Worm (Caenorhabditis elegans) whole organism, dauer: Measurements from ENCODE around the gene C34B4.3.

Experiments used
- unc-62 ChIP-seq: sonication (generic microtip); optimal IDR thresholded peaks from 2 replicates; lab custom pipeline; 2017; ENCODE audit warnings: missing biosample characterization, missing genetic modification reagents, missing genetic modification characterization

The C34B4.3 gene

DNA sequence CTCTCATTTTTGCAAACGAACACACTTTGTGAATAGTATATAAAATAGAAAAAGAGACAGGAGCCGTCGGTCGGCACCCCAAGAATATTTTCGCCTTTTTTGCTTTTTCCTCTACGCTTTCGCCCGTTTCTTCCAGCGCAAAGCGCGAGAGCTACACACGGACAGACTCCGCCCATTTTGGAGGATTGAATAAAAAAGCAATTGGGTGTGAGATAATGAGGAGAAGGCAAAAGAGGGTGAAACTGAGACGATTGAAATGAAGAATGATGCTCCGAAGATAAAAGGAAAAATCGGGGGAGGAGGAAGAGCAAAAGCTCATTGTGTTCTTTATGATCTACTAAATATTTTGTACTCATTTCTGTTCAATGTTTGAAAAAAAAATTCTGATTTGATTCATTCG lies at the start of gene C34B4.3:
TSS of gene C34B4.3 (minus strand) at position 101 of the 400 bp plus-strand sequence.
- no peak for TF ChIP-seq unc-62 (GFP tag; lab: Kevin White, UChicago)

DNA sequence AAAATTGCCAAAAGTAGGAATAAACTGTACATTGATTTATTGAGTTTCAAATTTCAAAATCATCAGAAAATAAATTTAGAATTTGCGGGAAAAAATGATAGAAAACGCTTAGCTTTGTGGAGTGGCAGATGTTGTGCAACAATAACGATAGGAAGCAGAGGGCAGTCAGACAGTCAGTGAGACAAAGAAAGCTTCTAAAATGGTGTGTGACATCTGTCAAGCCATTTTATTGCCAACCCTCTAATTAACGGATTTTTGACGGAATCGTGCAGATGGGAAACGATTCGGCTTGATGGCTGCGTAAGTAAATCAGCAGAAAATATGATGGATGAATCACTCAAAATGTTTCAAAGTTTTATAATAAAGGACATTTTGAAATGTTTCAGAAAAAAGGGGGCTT lies 49.1 kb upstream of the C34B4.3 start, which contains the start of gene max-1:
TSS of gene max-1 (minus strand) at position 124 of the 400 bp plus-strand sequence.
- TF ChIP-seq unc-62 (GFP tag; lab: Kevin White, UChicago): no peak

DNA sequence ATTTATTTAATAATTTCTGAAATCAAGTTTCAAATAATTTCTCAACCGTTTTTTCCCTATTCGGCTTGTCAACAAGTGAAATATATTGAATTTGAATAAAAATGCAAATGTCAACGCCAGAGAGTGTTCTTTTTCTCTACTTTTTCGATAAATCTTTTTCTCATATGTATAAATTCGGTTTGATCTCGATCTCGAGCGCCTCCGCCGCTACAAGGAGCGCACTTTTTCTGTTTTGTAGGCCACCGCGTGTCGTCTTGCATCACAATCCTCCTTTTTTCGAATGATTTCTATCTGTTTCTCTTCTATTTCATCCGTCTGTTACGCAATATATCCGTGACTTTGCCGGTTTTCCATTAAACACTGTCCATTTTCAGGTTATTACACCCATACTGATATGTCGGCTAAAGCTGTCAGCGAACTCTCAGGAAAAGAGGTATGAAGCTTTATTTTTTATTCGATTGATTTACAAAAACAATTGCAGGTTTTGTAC lies 45.2 kb upstream of the C34B4.3 start, which contains the start of gene acly-2:
TSS of gene acly-2 (plus strand) at position 375 of the 490 bp plus-strand sequence.
- no peak for TF ChIP-seq unc-62 (GFP tag; lab: Kevin White, UChicago)

DNA sequence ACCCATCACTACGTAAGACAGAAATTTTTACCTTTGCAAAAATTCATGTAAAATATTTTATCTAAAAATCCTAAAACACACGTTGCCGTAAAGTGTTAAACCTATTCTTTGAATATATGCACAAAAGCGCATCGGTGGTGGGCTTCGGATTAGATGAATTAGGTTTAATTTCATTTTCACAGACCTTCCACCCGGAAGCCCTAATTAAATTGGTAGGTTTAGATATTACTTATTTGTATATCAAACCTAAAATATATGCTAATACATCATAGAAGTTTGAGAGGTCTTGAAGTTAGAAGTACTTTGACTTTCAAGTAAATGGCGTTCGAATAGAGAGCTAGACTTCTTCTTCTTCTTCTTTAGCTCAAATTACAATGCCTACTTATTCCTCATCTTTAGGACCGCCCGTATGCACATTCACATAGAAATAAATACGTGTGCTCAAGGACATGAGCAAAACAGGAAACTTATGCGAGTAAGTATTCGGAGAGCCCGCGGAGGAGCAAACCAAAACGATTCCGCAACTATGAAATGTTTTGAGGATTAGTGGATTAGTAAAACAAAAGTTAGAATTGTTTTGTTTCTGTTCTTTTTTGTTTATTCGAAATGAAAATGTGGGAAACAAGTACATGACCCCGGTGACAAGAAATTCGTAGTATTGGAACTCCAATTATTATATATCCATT lies 43.7 kb upstream of the C34B4.3 start:
- TF ChIP-seq unc-62 (GFP tag; lab: Kevin White, UChicago): no peak

DNA sequence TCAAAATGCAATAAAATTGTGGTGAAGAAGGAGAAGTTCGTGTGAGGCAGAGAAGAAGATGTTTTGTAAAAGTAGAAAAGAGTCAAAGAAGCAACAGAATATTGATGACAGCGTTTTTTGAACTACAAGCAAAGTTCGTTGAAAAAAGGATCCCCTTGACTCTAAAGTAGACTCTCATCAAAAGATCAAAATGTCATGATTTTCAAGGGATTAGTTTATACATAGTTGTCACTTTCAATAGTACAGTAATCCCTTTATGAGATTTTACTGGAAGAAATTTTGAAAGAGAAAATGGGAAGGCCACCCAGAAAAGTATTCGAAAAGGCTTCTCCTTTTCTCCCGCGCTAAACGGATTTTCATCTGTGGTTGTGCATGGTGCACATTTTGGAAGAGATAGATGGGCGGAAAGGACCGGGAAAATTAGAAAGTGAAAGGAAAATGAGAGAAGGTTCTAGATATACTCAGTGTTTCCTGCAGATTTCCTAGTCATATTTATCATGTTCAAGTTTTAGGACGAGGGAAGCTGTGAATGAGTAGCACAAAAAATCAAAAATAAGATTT lies 42.1 kb upstream of the C34B4.3 start:
- TF ChIP-seq unc-62 (GFP tag; lab: Kevin White, UChicago): no peak

DNA sequence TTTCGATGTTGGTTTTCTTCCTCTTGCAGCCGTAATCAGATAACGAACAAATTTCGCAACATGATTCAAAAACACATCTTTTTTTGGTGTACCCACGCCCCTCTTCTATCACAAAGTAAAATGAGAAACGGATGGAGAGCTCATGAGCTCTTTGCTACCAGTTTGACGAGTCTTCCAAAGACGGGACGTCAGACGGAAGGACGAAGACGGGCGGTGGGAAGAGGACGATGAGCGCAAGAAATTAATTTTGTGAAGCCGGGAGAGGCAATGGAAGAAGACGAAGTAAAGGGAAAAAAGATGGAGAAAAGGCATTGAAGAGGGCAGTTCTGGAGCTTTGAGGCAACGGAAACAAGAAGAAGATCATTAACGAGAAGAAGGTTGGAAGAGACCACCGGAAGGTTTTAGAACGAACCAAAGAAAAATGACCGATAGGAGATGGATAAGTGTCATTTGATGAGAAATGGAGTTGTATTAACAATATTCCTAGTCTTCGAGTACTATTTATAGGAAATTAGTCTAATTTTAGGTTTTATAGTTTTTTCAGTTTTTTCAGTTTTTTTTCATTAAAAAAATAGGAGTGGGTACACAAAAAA lies 40.7 kb upstream of the C34B4.3 start:
- no peak for TF ChIP-seq unc-62 (GFP tag; lab: Kevin White, UChicago)

DNA sequence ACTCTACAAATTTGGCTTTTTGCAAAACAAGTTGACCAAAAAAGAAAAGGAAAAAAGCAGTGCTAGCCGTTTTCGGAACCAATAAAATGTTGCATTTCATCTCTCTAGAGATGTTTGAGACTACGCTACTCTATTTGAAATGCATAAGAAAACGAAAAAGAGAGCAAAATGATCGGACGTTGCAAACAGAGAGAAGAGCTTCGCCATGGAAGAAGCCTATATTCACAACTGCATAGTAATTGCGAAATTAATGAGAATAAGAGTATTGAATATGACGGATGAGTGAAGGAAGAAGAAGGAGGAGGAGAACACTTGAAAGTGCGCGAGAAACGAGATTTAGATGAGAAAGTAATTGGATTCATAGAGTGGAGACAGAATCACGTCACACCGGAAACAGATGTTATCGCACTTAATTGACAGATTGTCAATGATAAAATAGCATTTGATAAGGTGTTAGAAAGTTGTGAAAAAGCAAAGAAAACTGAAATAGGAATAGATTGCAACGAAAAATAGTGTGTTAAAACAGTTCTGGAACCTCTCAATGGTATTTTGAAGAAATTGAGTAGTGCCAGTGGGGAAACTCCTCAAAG lies 35.0 kb upstream of the C34B4.3 start:
- no peak for TF ChIP-seq unc-62 (GFP tag; lab: Kevin White, UChicago)

DNA sequence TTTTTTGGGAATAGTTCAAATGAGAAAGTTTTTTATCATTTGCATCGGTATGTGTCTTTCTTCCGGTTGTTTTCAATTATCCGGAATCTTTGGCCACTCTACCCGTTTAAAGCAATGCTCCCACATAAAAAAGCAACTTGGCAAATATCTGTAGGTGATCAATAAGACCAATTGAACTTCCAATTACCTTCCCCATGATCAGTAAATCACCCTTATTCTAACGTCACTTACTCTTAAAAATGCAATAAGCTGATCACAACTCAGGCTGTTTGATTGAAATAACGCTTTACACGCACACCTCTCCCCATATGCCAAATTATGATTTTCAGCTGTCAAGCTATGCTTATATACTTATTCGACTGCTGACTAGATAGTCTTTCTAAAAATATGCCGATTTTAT lies 24.7 kb upstream of the C34B4.3 start, which contains the start of gene C34B4.5:
TSS of gene C34B4.5 (plus strand) at position 301 of the 400 bp plus-strand sequence.
- TF ChIP-seq unc-62 (GFP tag; lab: Kevin White, UChicago): no peak

DNA sequence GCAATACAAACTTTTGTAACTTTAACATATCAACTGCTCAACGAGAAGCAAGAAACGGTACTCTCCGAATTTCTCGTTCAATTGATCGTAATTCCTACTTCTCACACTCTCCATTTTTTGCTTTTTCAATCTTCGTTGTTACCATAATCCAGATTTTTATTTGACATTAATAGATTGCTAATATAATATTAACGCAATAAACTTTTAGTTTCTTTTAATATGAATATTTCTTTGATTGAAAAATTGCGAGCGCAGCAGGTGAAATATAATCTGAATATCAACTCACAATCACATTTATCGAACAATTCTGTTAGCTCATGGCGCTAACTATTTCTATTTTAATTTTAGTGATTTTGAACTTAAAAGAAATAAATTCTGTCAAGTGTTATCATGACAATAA lies 21.4 kb upstream of the C34B4.3 start, which contains the start of gene lurp-4:
TSS of gene lurp-4 (plus strand) at position 301 of the 400 bp plus-strand sequence.
- no peak for TF ChIP-seq unc-62 (GFP tag; lab: Kevin White, UChicago)

DNA sequence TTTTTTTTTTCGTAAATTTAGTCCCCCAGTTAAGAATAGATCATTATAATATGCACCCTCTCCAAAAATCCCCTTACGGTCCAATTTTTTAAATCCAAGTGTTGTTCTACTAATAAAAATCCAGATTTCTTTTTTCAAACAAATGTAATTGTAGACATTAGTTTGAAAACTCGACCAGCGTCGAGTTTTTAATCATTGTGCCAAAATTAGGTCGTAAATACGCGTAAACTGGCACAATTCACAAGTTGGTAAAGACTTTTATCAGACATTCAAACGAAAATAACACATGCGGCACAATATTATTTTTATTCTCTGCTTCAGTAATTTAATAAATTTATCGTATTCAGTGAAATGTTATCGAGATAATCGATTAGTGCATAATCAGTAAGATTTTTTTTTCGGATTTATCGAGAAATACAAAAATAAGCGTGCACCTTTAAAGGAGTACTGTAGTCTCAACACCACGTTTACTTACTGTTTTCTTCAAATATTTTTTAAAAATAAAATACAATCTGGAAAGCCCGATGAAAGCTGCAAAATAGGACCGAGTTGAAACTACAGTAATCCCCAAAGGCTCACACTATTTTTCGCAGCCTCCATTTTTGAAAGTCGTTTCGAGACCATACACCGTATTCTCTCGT lies 19.3 kb upstream of the C34B4.3 start, which contains the start of gene C34B4.4:
TSS of gene C34B4.4 (plus strand) at position 276 of the 641 bp plus-strand sequence.
- TF ChIP-seq unc-62 (GFP tag; lab: Kevin White, UChicago): no peak

DNA sequence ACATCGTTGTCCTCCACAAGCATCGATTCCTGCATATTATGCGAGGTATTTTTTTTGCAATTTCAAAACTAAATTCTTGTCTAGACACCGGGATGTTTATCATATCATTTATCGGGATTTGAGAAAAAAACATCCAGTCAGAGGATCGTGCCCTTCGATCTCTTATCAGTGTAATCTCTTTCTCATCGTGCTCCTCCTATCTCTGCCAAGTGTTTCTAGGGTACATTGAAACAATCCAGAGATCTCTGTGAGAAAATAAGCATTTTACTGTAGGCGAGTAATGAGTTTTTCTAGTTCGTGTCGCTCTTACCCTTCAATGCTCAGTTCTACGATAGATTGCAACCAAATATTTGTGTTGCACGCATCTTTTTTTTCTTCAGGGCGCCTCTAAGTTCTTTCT lies 17.5 kb upstream of the C34B4.3 start:
- TF ChIP-seq unc-62 (GFP tag; lab: Kevin White, UChicago): no peak

DNA sequence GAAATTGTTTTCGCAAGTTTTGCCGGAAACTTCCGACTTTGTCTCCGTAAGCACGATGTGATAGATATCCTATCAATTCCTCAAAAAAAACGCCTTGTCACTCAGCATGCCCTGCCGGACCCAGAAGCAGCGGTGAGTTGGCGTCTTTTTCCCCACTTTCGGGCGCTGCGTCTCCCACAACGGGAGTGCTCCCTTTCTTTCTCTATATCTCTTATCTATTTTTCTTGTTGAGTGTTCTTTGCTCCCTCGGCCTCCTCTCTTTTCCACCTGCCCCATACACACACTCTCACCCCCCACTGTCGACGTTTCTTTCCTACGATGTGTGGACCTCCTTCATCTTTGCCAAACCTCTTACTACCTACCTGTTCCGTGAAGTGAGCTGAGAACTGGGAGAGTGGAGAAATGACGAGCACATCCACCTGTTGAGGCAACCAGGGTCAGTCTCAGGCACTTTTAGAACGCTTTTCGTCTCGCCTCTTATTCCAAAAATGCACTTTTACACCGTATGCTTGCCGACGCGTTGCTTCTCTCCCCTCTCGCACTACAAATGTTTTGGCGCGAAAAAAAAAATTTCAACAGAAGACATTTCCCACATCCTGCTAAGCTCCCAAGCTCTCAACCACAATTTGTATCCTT lies 15.1 kb upstream of the C34B4.3 start:
- TF ChIP-seq unc-62 (GFP tag; lab: Kevin White, UChicago): no peak

DNA sequence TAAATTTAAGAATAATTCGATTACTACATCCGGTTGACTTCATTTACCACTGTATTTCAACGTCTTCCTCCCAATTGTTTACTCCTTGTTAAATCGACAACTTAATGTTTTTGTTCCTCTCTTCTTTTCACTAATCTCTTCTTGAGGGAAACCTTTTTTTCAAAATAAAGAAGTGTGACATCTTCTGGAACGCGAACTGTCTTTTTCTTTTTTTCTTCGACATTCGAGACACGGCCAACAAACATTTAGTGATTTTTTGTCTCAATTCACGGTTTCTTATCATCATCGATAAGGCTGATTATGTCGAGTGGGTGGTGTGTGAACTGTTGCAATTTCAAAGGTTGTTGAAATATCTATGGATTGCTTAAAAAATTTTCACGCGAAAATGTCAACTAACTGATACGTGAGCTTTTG lies 14.3 kb upstream of the C34B4.3 start:
- no peak for TF ChIP-seq unc-62 (GFP tag; lab: Kevin White, UChicago)

DNA sequence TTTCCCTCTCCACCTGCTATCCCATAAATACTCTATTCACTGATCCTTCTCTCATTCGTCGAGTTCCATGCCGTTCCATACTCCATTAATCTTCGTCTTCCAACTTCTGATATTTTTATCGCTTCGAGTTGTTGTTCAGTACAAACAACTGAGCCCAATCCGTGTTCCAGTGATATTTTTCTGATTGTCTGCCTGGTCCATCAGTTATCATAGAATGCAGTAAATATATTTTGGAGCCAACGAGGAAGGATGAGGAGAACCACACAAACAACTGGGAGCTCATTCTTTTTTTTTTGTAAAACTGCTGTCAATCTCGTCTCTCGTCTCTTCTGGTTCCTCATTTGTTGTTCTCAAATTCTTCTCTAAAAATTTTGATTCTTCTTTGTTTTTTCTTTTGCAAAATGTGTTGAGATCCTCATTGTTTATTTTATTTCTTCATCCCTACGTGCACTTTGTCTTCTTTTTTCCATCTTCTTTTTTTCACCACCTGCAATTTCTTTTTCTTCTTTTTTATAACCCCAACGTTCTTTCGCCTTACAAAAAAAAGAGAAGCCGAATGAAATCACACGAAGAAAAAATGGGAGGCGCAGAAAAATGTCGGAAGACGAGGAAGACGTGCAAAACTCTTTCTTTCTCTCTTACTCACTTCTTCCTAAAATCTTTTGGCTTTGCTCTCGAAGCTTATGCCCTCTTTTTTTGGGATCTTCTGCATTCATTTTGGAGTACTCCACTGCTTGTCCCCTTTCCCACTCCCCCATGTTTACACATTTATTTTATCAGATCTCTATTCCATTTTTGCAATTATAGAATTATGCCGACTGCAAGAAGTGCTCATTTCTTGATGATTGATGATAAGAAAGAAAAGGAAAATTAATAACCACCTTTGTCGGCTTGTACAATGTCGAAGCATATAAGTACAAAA lies 13.1 kb upstream of the C34B4.3 start:
- no peak for TF ChIP-seq unc-62 (GFP tag; lab: Kevin White, UChicago)
